Worm (Caenorhabditis elegans): Measurements from ENCODE around the gene C15C7.6.

- no peak for TF ChIP-seq ces-1 (GFP tag; optimal IDR thresholded peaks at IDR 0.05)
- TF ChIP-seq ham-2 (GFP tag; optimal IDR thresholded peaks at IDR 0.05) = no peak
- TF ChIP-seq blmp-1 (tag; optimal IDR thresholded peaks at IDR 0.05) = no peak
- no peak for TF ChIP-seq nhr-12 (tag; optimal IDR thresholded peaks at IDR 0.05)
- TF ChIP-seq sem-2 (GFP tag; optimal IDR thresholded peaks at IDR 0.05) = no peak
- TF ChIP-seq mls-2 (tag; optimal IDR thresholded peaks at IDR 0.05) = no peak
- TF ChIP-seq unc-39 (tag; optimal IDR thresholded peaks at IDR 0.05) = no peak
- TF ChIP-seq nhr-28 (tag; optimal IDR thresholded peaks at IDR 0.05) = no peak
- TF ChIP-seq pha-4 (tag; optimal IDR thresholded peaks at IDR 0.05) = no peak
- TF ChIP-seq nhr-237 (tag; optimal IDR thresholded peaks at IDR 0.05) = no peak
- TF ChIP-seq sptf-1 (tag; optimal IDR thresholded peaks at IDR 0.05) = no peak
These were observed 39.2 kb upstream of the C15C7.6 start, which contains the start of gene F28B4.4 for ce11 chrX:3209523-3209922.

Measured in whole organism, mixed stage, embryonic.